Worm (Caenorhabditis elegans) whole organism, young adult: ENCODE measurements around the gene col-38.
A peak's percentile ranks its signal among the peaks of the same experiment; 100 is the strongest.

Experiments used
- C17E4.6 ChIP-seq: fragments of 200-800 bp; sonication (Bioruptor generic); IDR thresholded peaks from 2 replicates; pipeline ENCODE4 v1.3.6; 2022; ENCODE audit warnings: missing genetic modification reagents, missing genetic modification characterization, missing compliant biosample characterization
- F10E7.11 ChIP-seq: sonication (generic microtip); optimal IDR thresholded peaks from 2 replicates; lab custom pipeline; 2017; ENCODE audit warnings: mild to moderate bottlenecking, missing genetic modification characterization, moderate library complexity, missing compliant biosample characterization
- F37B4.10 ChIP-seq: fragments of 200-800 bp; sonication (Bioruptor generic); IDR thresholded peaks from 2 replicates; pipeline ENCODE4 v1.3.6; 2022; ENCODE audit warnings: missing genetic modification characterization, missing compliant biosample characterization
- F49E8.2 ChIP-seq: sonication (generic microtip); optimal IDR thresholded peaks from 3 replicates; lab custom pipeline; 2017; ENCODE audit warnings: missing genetic modification characterization, mild to moderate bottlenecking, missing compliant biosample characterization, antibody characterized with exemption, moderate library complexity; ENCODE audit not compliant: insufficient read depth
- F52B5.7 ChIP-seq: sonication (generic microtip); optimal IDR thresholded peaks from 2 replicates; lab custom pipeline; 2016; ENCODE audit warnings: mild to moderate bottlenecking, missing genetic modification characterization, missing compliant biosample characterization
- Y53G8AR.9 ChIP-seq: fragments of 200-800 bp; sonication (Bioruptor generic); conservative IDR thresholded peaks from 2 replicates; pipeline ENCODE4 v1.3.6; 2022; ENCODE audit warnings: missing genetic modification reagents, missing genetic modification characterization, missing compliant biosample characterization
- Y67H2A.10 ChIP-seq: fragments of 200-800 bp; sonication (Bioruptor generic); conservative IDR thresholded peaks from 2 replicates; pipeline ENCODE4 v1.3.6; 2022; ENCODE audit warnings: missing genetic modification reagents, missing genetic modification characterization, missing compliant biosample characterization
- Y79H2A.3 ChIP-seq: fragments of 200-800 bp; sonication (Bioruptor generic); conservative IDR thresholded peaks from 2 replicates; pipeline ENCODE4 v1.3.6; 2022; ENCODE audit warnings: missing genetic modification reagents, missing genetic modification characterization, missing compliant biosample characterization
- atf-7 ChIP-seq: sonication (generic microtip); optimal IDR thresholded peaks from 2 replicates; lab custom pipeline; 2017; ENCODE audit warnings: mild to moderate bottlenecking, missing genetic modification characterization, missing compliant biosample characterization
- attf-5 ChIP-seq: fragments of 200-800 bp; sonication (Bioruptor generic); optimal IDR thresholded peaks from 2 replicates; lab custom pipeline; 2018; ENCODE audit warnings: mild to moderate bottlenecking, missing genetic modification characterization, missing compliant biosample characterization
- cebp-1 ChIP-seq, 2 experiments: fragments of 200-800 bp in 1 of 2; sonication (Bioruptor generic) in 1 of 2; sonication (generic microtip) in 1 of 2; IDR thresholded peaks in 1 of 2; optimal IDR thresholded peaks in 1 of 2; 2 replicates each; pipeline versions ENCODE4 v1.3.6 to Lab custom; 2017 to 2022; ENCODE audit warnings: missing compliant biosample characterization in 2 of 2, missing genetic modification characterization in 2 of 2, mild to moderate bottlenecking in 1 of 2, missing genetic modification reagents in 1 of 2, moderate library complexity in 1 of 2
- dox-1 ChIP-seq: fragments of 200-800 bp; sonication (Bioruptor generic); IDR thresholded peaks from 2 replicates; pipeline ENCODE4 v1.3.6; 2022; ENCODE audit warnings: missing genetic modification reagents, missing genetic modification characterization, missing compliant biosample characterization
- dpff-1 ChIP-seq: sonication (generic microtip); optimal IDR thresholded peaks from 2 replicates; lab custom pipeline; 2017; ENCODE audit warnings: mild to moderate bottlenecking, missing genetic modification characterization, missing compliant biosample characterization
- lag-1 ChIP-seq: fragments of 200-800 bp; sonication (Bioruptor generic); IDR thresholded peaks from 2 replicates; pipeline ENCODE4 v1.3.6; 2022; ENCODE audit warnings: missing genetic modification reagents, missing genetic modification characterization, missing compliant biosample characterization
- let-526 ChIP-seq: fragments of 200-800 bp; sonication (Bioruptor generic); IDR thresholded peaks from 2 replicates; pipeline ENCODE4 v1.3.6; 2022; ENCODE audit warnings: missing genetic modification reagents, missing genetic modification characterization, missing compliant biosample characterization
- lin-40 ChIP-seq: sonication (generic microtip); optimal IDR thresholded peaks from 2 replicates; lab custom pipeline; 2016; ENCODE audit warnings: missing genetic modification characterization, mild to moderate bottlenecking, missing compliant biosample characterization, missing genotype, missing genetic modification reagents
- lin-54 ChIP-seq: fragments of 200-800 bp; sonication (Bioruptor generic); optimal IDR thresholded peaks from 2 replicates; lab custom pipeline; 2018; ENCODE audit warnings: mild to moderate bottlenecking, missing genetic modification characterization, missing compliant biosample characterization
- lsy-27 ChIP-seq: sonication (generic microtip); optimal IDR thresholded peaks from 2 replicates; lab custom pipeline; 2017; ENCODE audit warnings: missing genetic modification characterization, mild to moderate bottlenecking, missing compliant biosample characterization, antibody characterized with exemption, missing genotype, borderline replicate concordance; ENCODE audit not compliant: insufficient read depth
- madf-10 ChIP-seq: sonication (generic microtip); optimal IDR thresholded peaks from 2 replicates; lab custom pipeline; 2016; ENCODE audit warnings: mild to moderate bottlenecking, missing genetic modification characterization, missing compliant biosample characterization
- madf-3 ChIP-seq: fragments of 200-800 bp; sonication (Bioruptor generic); IDR thresholded peaks from 2 replicates; pipeline ENCODE4 v1.3.6; 2022; ENCODE audit warnings: missing genetic modification reagents, missing genetic modification characterization, missing compliant biosample characterization
- madf-6 ChIP-seq: fragments of 200-800 bp; sonication (Bioruptor generic); IDR thresholded peaks from 2 replicates; pipeline ENCODE4 v1.3.6; 2022; ENCODE audit warnings: missing genetic modification reagents, missing genetic modification characterization, missing compliant biosample characterization
- nhr-27 ChIP-seq: fragments of 200-800 bp; sonication (Bioruptor generic); optimal IDR thresholded peaks from 2 replicates; lab custom pipeline; 2018; ENCODE audit warnings: mild to moderate bottlenecking, missing genetic modification characterization, moderate library complexity, missing compliant biosample characterization
- nhr-80 ChIP-seq: sonication (generic microtip); optimal IDR thresholded peaks from 2 replicates; lab custom pipeline; 2016; ENCODE audit warnings: missing genetic modification characterization, missing compliant biosample characterization
- nhr-90 ChIP-seq: sonication (generic microtip); optimal IDR thresholded peaks from 2 replicates; lab custom pipeline; 2016; ENCODE audit warnings: missing genotype, mild to moderate bottlenecking, missing genetic modification characterization, missing compliant biosample characterization
- pha-4 ChIP-seq: fragments of 150-350 bp; sonication (generic microtip); optimal IDR thresholded peaks from 2 replicates; lab custom pipeline; 2014; ENCODE audit warnings: missing biosample characterization, missing genetic modification reagents, missing genetic modification characterization
- rcor-1 ChIP-seq: fragments of 200-800 bp; sonication (Bioruptor generic); IDR thresholded peaks from 2 replicates; pipeline ENCODE4 v1.3.6; 2022; ENCODE audit warnings: missing genetic modification reagents, missing genetic modification characterization, missing compliant biosample characterization
- rec-8 ChIP-seq, 2 experiments: sonication (generic microtip); optimal IDR thresholded peaks; 2 replicates each; lab custom pipeline; 2016; ENCODE audit warnings: mild to moderate bottlenecking in 2 of 2, missing genetic modification characterization in 2 of 2, missing genetic modification reagents in 2 of 2, missing genotype in 2 of 2, missing biosample characterization in 1 of 2, missing compliant biosample characterization in 1 of 2, moderate library complexity in 1 of 2
- sea-2 ChIP-seq: fragments of 200-800 bp; sonication (Bioruptor generic); IDR thresholded peaks from 2 replicates; pipeline ENCODE4 v1.3.6; 2022; ENCODE audit warnings: missing genetic modification characterization, missing compliant biosample characterization
- snpc-1.3 ChIP-seq: sonication (generic microtip); optimal IDR thresholded peaks from 2 replicates; lab custom pipeline; 2017; ENCODE audit warnings: missing genetic modification characterization, mild to moderate bottlenecking, missing compliant biosample characterization, antibody characterized with exemption, moderate library complexity, missing genotype, missing genetic modification reagents; ENCODE audit not compliant: insufficient read depth
- snpc-4 ChIP-seq, 5 experiments: fragments of 150-350 bp in 1 of 5; sonication (generic microtip) in 4 of 5; optimal IDR thresholded peaks; 2 replicates each; lab custom pipeline; 2014 to 2018; ENCODE audit warnings: missing genetic modification characterization in 5 of 5, missing biosample characterization in 3 of 5, antibody characterized with exemption in 2 of 5, mild to moderate bottlenecking in 2 of 5, missing compliant biosample characterization in 2 of 5, missing genotype in 2 of 5, moderate library complexity in 2 of 5, missing genetic modification reagents in 1 of 5
- tbp1 ChIP-seq: fragments of 200-800 bp; sonication (Bioruptor generic); optimal IDR thresholded peaks from 2 replicates; lab custom pipeline; 2018; ENCODE audit warnings: mild to moderate bottlenecking, missing genetic modification characterization, missing compliant biosample characterization
- unc-62 ChIP-seq: fragments of 150-350 bp; optimal IDR thresholded peaks from 2 replicates; lab custom pipeline; 2014; ENCODE audit warnings: missing biosample characterization, missing genetic modification reagents, missing genetic modification characterization
- ztf-22 ChIP-seq: fragments of 200-800 bp; sonication (Bioruptor generic); optimal IDR thresholded peaks from 2 replicates; lab custom pipeline; 2018; ENCODE audit warnings: mild to moderate bottlenecking, missing genetic modification characterization, moderate library complexity, missing compliant biosample characterization
- ztf-25 ChIP-seq: fragments of 200-800 bp; sonication (Bioruptor generic); IDR thresholded peaks from 2 replicates; pipeline ENCODE4 v1.3.6; 2022; ENCODE audit warnings: missing genetic modification reagents, missing genetic modification characterization, missing compliant biosample characterization
- ztf-26 ChIP-seq: sonication (generic microtip); optimal IDR thresholded peaks from 2 replicates; lab custom pipeline; 2017; ENCODE audit warnings: missing genetic modification characterization, missing compliant biosample characterization
- ztf-28 ChIP-seq: fragments of 200-800 bp; sonication (Bioruptor generic); IDR thresholded peaks from 2 replicates; pipeline ENCODE4 v1.3.6; 2022; ENCODE audit warnings: missing genetic modification reagents, missing genetic modification characterization, missing compliant biosample characterization

The col-38 gene

ce11 chrII:8575184-8575583 is 6.3 kb upstream of the col-38 start, which contains the start of gene puf-5 (continued):
- TF ChIP-seq F37B4.10 = no peak
- TF ChIP-seq nhr-27 (tag; lab: Kevin White, UChicago) = no peak
- no peak for TF ChIP-seq ztf-26 (tag; lab: Kevin White, UChicago)
- TF ChIP-seq dox-1 = 0 out of 2 replicates have a peak, but pooled peaks have one; percentile 11
- no peak for TF ChIP-seq dpff-1 (tag; lab: Kevin White, UChicago)
- TF ChIP-seq madf-6 (GFP tag; lab: Robert Waterston, UW) = peak; percentile 94
- no peak for TF ChIP-seq nhr-90 (tag; lab: Kevin White, UChicago)
- TF ChIP-seq Y79H2A.3 = no peak
- no peak for TF ChIP-seq ztf-25 (GFP tag; lab: Robert Waterston, UW)
- no peak for TF ChIP-seq unc-62
- TF ChIP-seq lin-54 (GFP tag; lab: Kevin White, UChicago) = peak; percentile 44
- TF ChIP-seq ztf-22 (GFP tag; lab: Kevin White, UChicago) = no peak
- TF ChIP-seq tbp1 (GFP tag; lab: Kevin White, UChicago) = peak; percentile 15
- no peak for TF ChIP-seq C17E4.6 (GFP tag; lab: Robert Waterston, UW)
- TF ChIP-seq nhr-80 (tag; lab: Kevin White, UChicago) = no peak
- peak; percentile 17 for TF ChIP-seq snpc-1.3 (tag; lab: Kevin White, UChicago)
- TF ChIP-seq F49E8.2 (tag; lab: Kevin White, UChicago) = peak; percentile 73
- TF ChIP-seq attf-5 (GFP tag; lab: Kevin White, UChicago) = no peak
- TF ChIP-seq ztf-28 = no peak
- TF ChIP-seq snpc-4 (GFP tag; optimal IDR thresholded peaks at IDR 0.05; lab: Kevin White, UChicago) = peak; percentile 21
- TF ChIP-seq snpc-4 (tag; optimal IDR thresholded peaks at IDR 0.05; lab: Kevin White, UChicago) = peak in 1 of 4 experiments; percentile 22
- TF ChIP-seq lsy-27 (tag; lab: Kevin White, UChicago) = no peak
- no peak for TF ChIP-seq Y67H2A.10 (GFP tag; lab: Robert Waterston, UW)
- no peak for TF ChIP-seq lag-1
- no peak for TF ChIP-seq cebp-1 (GFP tag; IDR thresholded peaks at IDR 0.05; lab: Robert Waterston, UW)
- no peak for TF ChIP-seq cebp-1 (tag; optimal IDR thresholded peaks at IDR 0.05; lab: Kevin White, UChicago)
- no peak for TF ChIP-seq F10E7.11 (tag; lab: Kevin White, UChicago)
- no peak for TF ChIP-seq rcor-1
- no peak for TF ChIP-seq madf-10
- TF ChIP-seq Y53G8AR.9 (GFP tag; lab: Robert Waterston, UW) = no peak

ce11 chrII:8573044-8573443 is 4.2 kb upstream of the col-38 start, which contains the start of gene F54C9.7:
TSS of gene F54C9.7 (plus strand) at chrII:8573344.
- TF ChIP-seq let-526 (GFP tag; lab: Robert Waterston, UW) (no peak), pha-4 (no peak), nhr-27 (tag; lab: Kevin White, UChicago) (no peak), F52B5.7 (no peak), rec-8 (tag; optimal IDR thresholded peaks at IDR 0.05; lab: Kevin White, UChicago) (no peak), lin-40 (tag; lab: Kevin White, UChicago) (no peak), C17E4.6 (GFP tag; lab: Robert Waterston, UW) (no peak), sea-2 (GFP tag; lab: Robert Waterston, UW) (no peak), madf-3 (GFP tag; lab: Robert Waterston, UW) (no peak), atf-7 (no peak)
